Fruit fly (Drosophila melanogaster) whole organism, embryonic: ENCODE results near the gene Paris.
A peak's percentile ranks its signal among the peaks of the same experiment; 100 is the strongest.

Source experiments
- BtbVII ChIP-seq: fragments of 200-800 bp; sonication (Bioruptor generic); optimal IDR thresholded peaks from 3 replicates; lab custom pipeline; 2017; ENCODE audit warnings: missing biosample characterization, mild to moderate bottlenecking, missing genetic modification characterization
- CG11560 ChIP-seq: fragments of 200-800 bp; sonication (Bioruptor generic); IDR thresholded peaks from 3 replicates; pipeline ENCODE4 v1.3.6; 2022; ENCODE audit warnings: missing biosample characterization, missing genetic modification characterization
- CG12769 ChIP-seq: fragments of 200-800 bp; sonication (Bioruptor generic); optimal IDR thresholded peaks from 2 replicates; lab custom pipeline; 2019; ENCODE audit warnings: missing biosample characterization, mild to moderate bottlenecking, missing genetic modification characterization, moderate library complexity
- CG15479 ChIP-seq: fragments of 200-800 bp; sonication (Bioruptor generic); optimal IDR thresholded peaks from 3 replicates; lab custom pipeline; 2019; ENCODE audit warnings: missing biosample characterization, mild to moderate bottlenecking, missing genetic modification characterization, moderate library complexity
- CG1602 ChIP-seq: fragments of 200-800 bp; sonication (Bioruptor generic); optimal IDR thresholded peaks from 3 replicates; lab custom pipeline; 2016; ENCODE audit warnings: missing biosample characterization, missing genetic modification characterization
- CG16779 ChIP-seq: fragments of 200-800 bp; sonication (Bioruptor generic); IDR thresholded peaks from 2 replicates; pipeline ENCODE4 v1.3.6; 2022; ENCODE audit warnings: missing biosample characterization, missing genetic modification characterization
- CG16813 ChIP-seq: fragments of 200-800 bp; sonication (Bioruptor generic); IDR thresholded peaks from 3 replicates; pipeline ENCODE4 v1.3.6; 2022; ENCODE audit warnings: missing biosample characterization, missing genetic modification characterization; ENCODE audit not compliant: partially characterized antibody
- CG1832 ChIP-seq: fragments of 200-800 bp; sonication (Bioruptor generic); optimal IDR thresholded peaks from 2 replicates; lab custom pipeline; 2017; ENCODE audit warnings: missing biosample characterization, mild to moderate bottlenecking, missing genetic modification characterization, inconsistent platforms
- CG3065 ChIP-seq: fragments of 200-800 bp; sonication (Bioruptor generic); optimal IDR thresholded peaks from 2 replicates; lab custom pipeline; 2016; ENCODE audit warnings: missing biosample characterization, missing genetic modification characterization
- CG4282 ChIP-seq: fragments of 200-800 bp; sonication (Bioruptor generic); optimal IDR thresholded peaks from 2 replicates; lab custom pipeline; 2016; ENCODE audit warnings: missing biosample characterization, missing genetic modification characterization
- CG43689 ChIP-seq: fragments of 200-800 bp; sonication (Bioruptor generic); IDR thresholded peaks from 2 replicates; pipeline ENCODE4 v1.3.6; 2022; ENCODE audit warnings: missing biosample characterization, missing genetic modification characterization
- CG5245 ChIP-seq: fragments of 200-800 bp; sonication (Bioruptor generic); optimal IDR thresholded peaks from 3 replicates; lab custom pipeline; 2016; ENCODE audit warnings: missing biosample characterization, missing genetic modification characterization
- CG6272 ChIP-seq: fragments of 200-800 bp; sonication (Bioruptor generic); IDR thresholded peaks from 2 replicates; pipeline ENCODE4 v1.3.6; 2022; ENCODE audit warnings: missing biosample characterization, missing genetic modification characterization
- CG6683 ChIP-seq: fragments of 200-800 bp; sonication (Bioruptor generic); optimal IDR thresholded peaks from 2 replicates; lab custom pipeline; 2017; ENCODE audit warnings: missing biosample characterization, mild to moderate bottlenecking, missing genetic modification characterization, missing genetic modification reagents
- CG6765 ChIP-seq: fragments of 200-800 bp; sonication (Bioruptor generic); optimal IDR thresholded peaks from 3 replicates; lab custom pipeline; 2017; ENCODE audit warnings: missing biosample characterization, mild to moderate bottlenecking, missing genetic modification characterization
- CG9797 ChIP-seq: fragments of 200-800 bp; sonication (Bioruptor generic); optimal IDR thresholded peaks from 3 replicates; lab custom pipeline; 2018; ENCODE audit warnings: missing biosample characterization, mild to moderate bottlenecking, missing genetic modification characterization
- CG9817 ChIP-seq: fragments of 200-800 bp; sonication (Bioruptor generic); optimal IDR thresholded peaks from 2 replicates; lab custom pipeline; 2018; ENCODE audit warnings: missing biosample characterization, mild to moderate bottlenecking, missing genetic modification characterization, moderate library complexity
- CG9876 ChIP-seq: fragments of 200-800 bp; sonication (Bioruptor generic); optimal IDR thresholded peaks from 2 replicates; lab custom pipeline; 2016; ENCODE audit warnings: missing biosample characterization, missing genetic modification characterization
- Dll ChIP-seq: fragments of 200-800 bp; sonication (Bioruptor generic); IDR thresholded peaks from 4 replicates; pipeline ENCODE4 v1.3.6; 2022; ENCODE audit warnings: missing biosample characterization, missing genetic modification characterization; ENCODE audit not compliant: partially characterized antibody
- Dref ChIP-seq: fragments of 200-800 bp; sonication (Bioruptor generic); IDR thresholded peaks from 2 replicates; pipeline ENCODE4 v1.3.6; 2022; ENCODE audit warnings: missing biosample characterization, missing genetic modification characterization
- Eip74EF ChIP-seq, 2 experiments: fragments of 200-800 bp in 1 of 2; fragments of >200 bp in 1 of 2; sonication (Bioruptor generic) in 1 of 2; optimal IDR thresholded peaks; 2 replicates each; lab custom pipeline; 2017 to 2019; ENCODE audit warnings: missing biosample characterization in 2 of 2, missing genetic modification characterization in 2 of 2, mild to moderate bottlenecking in 1 of 2, moderate library complexity in 1 of 2
- Fer1 ChIP-seq: fragments of 200-800 bp; sonication (Bioruptor generic); optimal IDR thresholded peaks from 2 replicates; lab custom pipeline; 2017; ENCODE audit warnings: missing biosample characterization, mild to moderate bottlenecking, missing genetic modification characterization
- Hey ChIP-seq: fragments of 200-800 bp; sonication (Bioruptor generic); optimal IDR thresholded peaks from 3 replicates; lab custom pipeline; 2018; ENCODE audit warnings: missing biosample characterization, mild to moderate bottlenecking, missing genetic modification characterization
- Jarid2 ChIP-seq: fragments of 200-800 bp; sonication (Bioruptor generic); optimal IDR thresholded peaks from 3 replicates; lab custom pipeline; 2017; ENCODE audit warnings: mild to moderate bottlenecking, missing biosample characterization, missing genetic modification reagents, missing genetic modification characterization
- Lim3 ChIP-seq: fragments of 200-800 bp; sonication (Bioruptor generic); IDR thresholded peaks from 2 replicates; pipeline ENCODE4 v1.3.6; 2022; ENCODE audit warnings: missing biosample characterization, missing genetic modification characterization
- Lpt ChIP-seq: fragments of >200 bp; optimal IDR thresholded peaks from 2 replicates; lab custom pipeline; 2018; ENCODE audit warnings: missing biosample characterization, missing genetic modification characterization
- MESR4 ChIP-seq: fragments of 200-800 bp; sonication (Bioruptor generic); optimal IDR thresholded peaks from 2 replicates; lab custom pipeline; 2018; ENCODE audit warnings: missing biosample characterization, mild to moderate bottlenecking, missing genetic modification characterization, moderate library complexity
- MTF-1 ChIP-seq: fragments of 200-800 bp; sonication (Bioruptor generic); optimal IDR thresholded peaks from 2 replicates; lab custom pipeline; 2018; ENCODE audit warnings: missing biosample characterization, mild to moderate bottlenecking, missing genetic modification characterization, borderline replicate concordance
- Med ChIP-seq: fragments of 200-800 bp; sonication (Bioruptor generic); peaks from one replicate; lab custom pipeline; 2016; ENCODE audit warnings: missing biosample characterization, missing genetic modification characterization, mild to moderate bottlenecking, inconsistent platforms, moderate library complexity
- Myb ChIP-seq: fragments of 200-800 bp; sonication (Bioruptor generic); optimal IDR thresholded peaks from 2 replicates; lab custom pipeline; 2016; ENCODE audit warnings: missing biosample characterization, missing genetic modification characterization
- Nf-YB ChIP-seq: fragments of 200-800 bp; sonication (Bioruptor generic); optimal IDR thresholded peaks from 3 replicates; lab custom pipeline; 2019; ENCODE audit warnings: missing biosample characterization, mild to moderate bottlenecking, missing genetic modification characterization, moderate library complexity
- Poxn ChIP-seq: fragments of 200-800 bp; sonication (Bioruptor generic); IDR thresholded peaks from 2 replicates; pipeline ENCODE4 v1.3.6; 2022; ENCODE audit warnings: missing biosample characterization, missing genetic modification characterization
- Six4 ChIP-seq: fragments of 200-800 bp; sonication (Bioruptor generic); optimal IDR thresholded peaks from 2 replicates; lab custom pipeline; 2016; ENCODE audit warnings: missing biosample characterization, missing genetic modification characterization
- YL-1 ChIP-seq: fragments of 200-800 bp; sonication (Bioruptor generic); optimal IDR thresholded peaks from 3 replicates; lab custom pipeline; 2017; ENCODE audit warnings: missing biosample characterization, mild to moderate bottlenecking, missing genetic modification characterization
- cato ChIP-seq: fragments of 200-800 bp; sonication (Bioruptor generic); optimal IDR thresholded peaks from 2 replicates; lab custom pipeline; 2016; ENCODE audit warnings: missing biosample characterization, missing genetic modification characterization, borderline replicate concordance
- chn ChIP-seq: fragments of 200-800 bp; sonication (Bioruptor generic); optimal IDR thresholded peaks from 2 replicates; lab custom pipeline; 2016; ENCODE audit warnings: missing biosample characterization, missing genetic modification characterization
- ci ChIP-seq: fragments of 200-800 bp; sonication (Bioruptor generic); IDR thresholded peaks from 3 replicates; pipeline ENCODE4 v1.3.6; 2022; ENCODE audit warnings: missing biosample characterization, missing genetic modification characterization
- corto ChIP-seq: fragments of 200-800 bp; sonication (Bioruptor generic); optimal IDR thresholded peaks from 2 replicates; lab custom pipeline; 2016; ENCODE audit warnings: missing biosample characterization, mild to moderate bottlenecking, missing genetic modification characterization, moderate library complexity
- ems ChIP-seq: fragments of 200-800 bp; sonication (Bioruptor generic); optimal IDR thresholded peaks from 3 replicates; lab custom pipeline; 2016; ENCODE audit warnings: missing biosample characterization, missing genetic modification characterization
- exex ChIP-seq: fragments of 200-800 bp; sonication (Bioruptor generic); optimal IDR thresholded peaks from 4 replicates; lab custom pipeline; 2018; ENCODE audit warnings: missing biosample characterization, mild to moderate bottlenecking, missing genetic modification characterization, moderate library complexity
- fd102C ChIP-seq: fragments of 200-800 bp; sonication (Bioruptor generic); optimal IDR thresholded peaks from 2 replicates; lab custom pipeline; 2018; ENCODE audit warnings: missing biosample characterization, mild to moderate bottlenecking, missing genetic modification characterization, moderate library complexity
- fru ChIP-seq: fragments of >200 bp; optimal IDR thresholded peaks from 2 replicates; lab custom pipeline; 2017
- gce ChIP-seq: fragments of 200-800 bp; sonication (Bioruptor generic); IDR thresholded peaks from 3 replicates; pipeline ENCODE4 v1.3.6; 2022; ENCODE audit warnings: missing biosample characterization, missing genetic modification characterization
- gcm ChIP-seq: fragments of 200-800 bp; sonication (Bioruptor generic); optimal IDR thresholded peaks from 2 replicates; lab custom pipeline; 2019; ENCODE audit warnings: missing biosample characterization, mild to moderate bottlenecking, missing genetic modification characterization, moderate library complexity
- kah ChIP-seq: fragments of 200-800 bp; sonication (Bioruptor generic); optimal IDR thresholded peaks from 2 replicates; lab custom pipeline; 2018; ENCODE audit warnings: missing biosample characterization, mild to moderate bottlenecking, missing genetic modification characterization
- pb ChIP-seq: fragments of 200-800 bp; sonication (Bioruptor generic); optimal IDR thresholded peaks from 3 replicates; lab custom pipeline; 2016; ENCODE audit warnings: missing biosample characterization, missing genetic modification characterization
- seq ChIP-seq: fragments of 200-800 bp; sonication (Bioruptor generic); IDR thresholded peaks from 2 replicates; pipeline ENCODE4 v1.3.6; 2022; ENCODE audit warnings: missing biosample characterization, missing genetic modification characterization
- sisA ChIP-seq: fragments of 200-800 bp; sonication (Bioruptor generic); IDR thresholded peaks from 2 replicates; pipeline ENCODE4 v1.3.6; 2022; ENCODE audit warnings: missing biosample characterization, missing genetic modification characterization
- twi ChIP-seq: fragments of 200-800 bp; optimal IDR thresholded peaks from 2 replicates; lab custom pipeline; 2019; ENCODE audit warnings: missing biosample characterization, mild to moderate bottlenecking, missing genetic modification characterization, moderate library complexity
- vnd ChIP-seq: fragments of 200-800 bp; sonication (Bioruptor generic); IDR thresholded peaks from 3 replicates; pipeline ENCODE4 v1.3.6; 2022; ENCODE audit warnings: missing biosample characterization, missing genetic modification characterization; ENCODE audit not compliant: partially characterized antibody

The Paris gene

dm6 chr2L:4448582-4449016, 14.8 kb upstream of the Paris start, which contains the start of gene MFS18 (continued):
- TF ChIP-seq Eip74EF (GFP tag; optimal IDR thresholded peaks at IDR 0.05; lab: Kevin White, UChicago) (peak in 1 of 2 experiments; percentile 94), CG11560 (tag; lab: Robert Waterston, UW) (peak; percentile 98), CG16813 (GFP tag; lab: Robert Waterston, UW) (peak; percentile 59), Six4 (GFP tag; lab: Kevin White, UChicago) (peak; percentile 99), Lim3 (GFP tag; lab: Robert Waterston, UW) (peak; percentile 93), fru (no peak), chn (GFP tag; lab: Kevin White, UChicago) (peak; percentile 93), sisA (GFP tag; lab: Robert Waterston, UW) (peak; percentile 99), Jarid2 (GFP tag; lab: Kevin White, UChicago) (peak; percentile 91), twi (peak; percentile 70), CG6683 (GFP tag; lab: Kevin White, UChicago) (peak; percentile 97), YL-1 (peak; percentile 96), exex (tag; lab: Kevin White, UChicago) (peak; percentile 90), kah (GFP tag; lab: Kevin White, UChicago) (peak; percentile 92), fd102C (peak; percentile 87), CG9817 (peak; percentile 87), CG1832 (GFP tag; lab: Kevin White, UChicago) (no peak), CG15479 (GFP tag; lab: Kevin White, UChicago) (peak; percentile 2), ci (peak; percentile 99), Nf-YB (GFP tag; lab: Kevin White, UChicago) (peak; percentile 84), Hey (no peak), MESR4 (GFP tag; lab: Kevin White, UChicago) (peak; percentile 74), ems (GFP tag; lab: Kevin White, UChicago) (peak; percentile 95), CG9797 (GFP tag; lab: Kevin White, UChicago) (peak; percentile 64), cato (GFP tag; lab: Kevin White, UChicago) (peak; percentile 91), CG9876 (GFP tag; lab: Kevin White, UChicago) (peak; percentile 60), CG16779 (peak; percentile 98), CG43689 (GFP tag; lab: Robert Waterston, UW) (peak; percentile 96), Fer1 (GFP tag; lab: Kevin White, UChicago) (peak; percentile 98), Med (GFP tag; lab: Kevin White, UChicago) (peak; percentile 97), CG3065 (peak; percentile 91), Dll (GFP tag; lab: Robert Waterston, UW) (peak; percentile 63; the same call in 2 of the 4 replicates), Poxn (GFP tag; lab: Robert Waterston, UW) (peak; percentile 92), CG4282 (no peak), BtbVII (peak; percentile 97), CG6272 (GFP tag; lab: Robert Waterston, UW) (peak; percentile 98), seq (GFP tag; lab: Robert Waterston, UW) (peak; percentile 99), gce (GFP tag; lab: Robert Waterston, UW) (peak; percentile 98), pb (GFP tag; lab: Kevin White, UChicago) (peak; percentile 88), CG5245 (GFP tag; lab: Kevin White, UChicago) (peak; percentile 96), CG12769 (no peak), CG6765 (GFP tag; lab: Kevin White, UChicago) (peak; percentile 97), corto (no peak), MTF-1 (GFP tag; lab: Kevin White, UChicago) (peak; percentile 93), Myb (peak; percentile 88), gcm (GFP tag; lab: Kevin White, UChicago) (peak; percentile 96), Lpt (no peak), CG1602 (GFP tag; lab: Kevin White, UChicago) (peak; percentile 97), Dref (GFP tag; lab: Robert Waterston, UW) (peak; percentile 85), vnd (peak; percentile 47; the same call in 2 of the 3 replicates)
